Fruit fly (Drosophila melanogaster) whole organism, embryonic: ENCODE measurements around the gene Dpm1.

Experiments used
- Aef1 ChIP-seq: fragments of 200-800 bp; sonication (Bioruptor generic); IDR thresholded peaks from 3 replicates; pipeline ENCODE4 v1.3.6; 2022; ENCODE audit warnings: missing biosample characterization, missing genetic modification characterization
- CG10267 ChIP-seq: fragments of 200-800 bp; sonication (Bioruptor generic); optimal IDR thresholded peaks from 2 replicates; lab custom pipeline; 2018; ENCODE audit warnings: missing biosample characterization, mild to moderate bottlenecking, missing genetic modification characterization, moderate library complexity
- CG10321 ChIP-seq: fragments of 200-800 bp; sonication (Bioruptor generic); IDR thresholded peaks from 2 replicates; pipeline ENCODE4 v1.3.6; 2022; ENCODE audit warnings: missing biosample characterization, missing genetic modification characterization
- CG10366 ChIP-seq: fragments of 200-800 bp; sonication (Bioruptor generic); IDR thresholded peaks from 2 replicates; pipeline ENCODE4 v1.3.6; 2022; ENCODE audit warnings: missing biosample characterization, missing genetic modification characterization
- CG13287 ChIP-seq: fragments of 200-800 bp; sonication (Bioruptor generic); IDR thresholded peaks from 2 replicates; pipeline ENCODE4 v1.3.6; 2022; ENCODE audit warnings: missing biosample characterization, missing genetic modification characterization; ENCODE audit not compliant: partially characterized antibody
- CG14050 ChIP-seq: fragments of 200-800 bp; sonication (Bioruptor generic); IDR thresholded peaks from 3 replicates; pipeline ENCODE4 v1.3.6; 2022; ENCODE audit warnings: missing biosample characterization, missing genetic modification characterization
- CG17568 ChIP-seq: fragments of 200-800 bp; sonication (Bioruptor generic); optimal IDR thresholded peaks from 2 replicates; lab custom pipeline; 2018; ENCODE audit warnings: missing biosample characterization, mild to moderate bottlenecking, missing genetic modification characterization, moderate library complexity
- CG17829 ChIP-seq: fragments of 200-800 bp; optimal IDR thresholded peaks from 2 replicates; lab custom pipeline; 2019; ENCODE audit warnings: missing biosample characterization, mild to moderate bottlenecking, missing genetic modification characterization, moderate library complexity
- CG18476 ChIP-seq: fragments of 200-800 bp; sonication (Bioruptor generic); optimal IDR thresholded peaks from 2 replicates; lab custom pipeline; 2016; ENCODE audit warnings: missing biosample characterization, mild to moderate bottlenecking, missing genetic modification characterization
- CG2120 ChIP-seq: fragments of 200-800 bp; sonication (Bioruptor generic); optimal IDR thresholded peaks from 3 replicates; lab custom pipeline; 2016; ENCODE audit warnings: missing biosample characterization, missing genetic modification characterization
- CG2202 ChIP-seq: fragments of 200-800 bp; sonication (Bioruptor generic); optimal IDR thresholded peaks from 2 replicates; lab custom pipeline; 2018; ENCODE audit warnings: missing biosample characterization, mild to moderate bottlenecking, missing genetic modification characterization
- CG33213 ChIP-seq: fragments of 200-800 bp; sonication (Bioruptor generic); optimal IDR thresholded peaks from 3 replicates; lab custom pipeline; 2016; ENCODE audit warnings: missing biosample characterization, missing genetic modification characterization
- CG6175 ChIP-seq: fragments of 200-800 bp; sonication (Bioruptor generic); IDR thresholded peaks from 3 replicates; pipeline ENCODE4 v1.3.6; 2022; ENCODE audit warnings: missing biosample characterization, missing genetic modification characterization
- CG6683 ChIP-seq: fragments of 200-800 bp; sonication (Bioruptor generic); optimal IDR thresholded peaks from 2 replicates; lab custom pipeline; 2017; ENCODE audit warnings: missing biosample characterization, mild to moderate bottlenecking, missing genetic modification characterization, missing genetic modification reagents
- CHES-1-like ChIP-seq: fragments of 200-800 bp; sonication (Bioruptor generic); optimal IDR thresholded peaks from 2 replicates; lab custom pipeline; 2016; ENCODE audit warnings: missing biosample characterization, missing genetic modification characterization
- Doc2 ChIP-seq: fragments of 200-800 bp; sonication (Bioruptor generic); IDR thresholded peaks from 2 replicates; pipeline ENCODE4 v1.3.6; 2022; ENCODE audit warnings: missing biosample characterization, missing genetic modification characterization
- Dref ChIP-seq: fragments of 200-800 bp; sonication (Bioruptor generic); IDR thresholded peaks from 2 replicates; pipeline ENCODE4 v1.3.6; 2022; ENCODE audit warnings: missing biosample characterization, missing genetic modification characterization
- Fer1 ChIP-seq: fragments of 200-800 bp; sonication (Bioruptor generic); optimal IDR thresholded peaks from 2 replicates; lab custom pipeline; 2017; ENCODE audit warnings: missing biosample characterization, mild to moderate bottlenecking, missing genetic modification characterization
- H2.0 ChIP-seq: fragments of 200-800 bp; sonication (Bioruptor generic); IDR thresholded peaks from 2 replicates; pipeline ENCODE4 v1.3.6; 2022; ENCODE audit warnings: missing biosample characterization, missing genetic modification characterization
- HLH4C ChIP-seq: fragments of 200-800 bp; sonication (Bioruptor generic); IDR thresholded peaks from 3 replicates; pipeline ENCODE4 v1.3.6; 2022; ENCODE audit warnings: missing biosample characterization, missing genetic modification characterization; ENCODE audit not compliant: partially characterized antibody
- Hr3 ChIP-seq: fragments of 200-800 bp; sonication (Bioruptor generic); optimal IDR thresholded peaks from 3 replicates; lab custom pipeline; 2016; ENCODE audit warnings: missing biosample characterization, missing genetic modification characterization
- Lhr ChIP-seq: fragments of 200-800 bp; sonication (Bioruptor generic); optimal IDR thresholded peaks from 3 replicates; lab custom pipeline; 2017; ENCODE audit warnings: mild to moderate bottlenecking, missing biosample characterization, missing genetic modification reagents, missing genetic modification characterization
- Opbp ChIP-seq: fragments of 200-800 bp; sonication (Bioruptor generic); IDR thresholded peaks from 3 replicates; pipeline ENCODE4 v1.3.6; 2022; ENCODE audit warnings: missing biosample characterization, missing genetic modification characterization; ENCODE audit not compliant: partially characterized antibody
- PHDP ChIP-seq: fragments of 200-800 bp; sonication (Bioruptor generic); optimal IDR thresholded peaks from 3 replicates; lab custom pipeline; 2018; ENCODE audit warnings: missing biosample characterization, mild to moderate bottlenecking, missing genetic modification characterization, moderate library complexity
- Ravus ChIP-seq: fragments of 200-800 bp; sonication (Bioruptor generic); IDR thresholded peaks from 2 replicates; pipeline ENCODE4 v1.3.6; 2022; ENCODE audit warnings: missing biosample characterization, missing genetic modification characterization
- Scr ChIP-seq: fragments of 200-800 bp; sonication (Bioruptor generic); IDR thresholded peaks from 2 replicates; pipeline ENCODE4 v1.3.6; 2022; ENCODE audit warnings: missing biosample characterization, missing genetic modification characterization; ENCODE audit not compliant: partially characterized antibody
- ab ChIP-seq: fragments of 200-800 bp; sonication (Bioruptor generic); optimal IDR thresholded peaks from 2 replicates; lab custom pipeline; 2016; ENCODE audit warnings: missing biosample characterization, missing genetic modification characterization
- ap ChIP-seq: fragments of 200-800 bp; sonication (Bioruptor generic); IDR thresholded peaks from 2 replicates; pipeline ENCODE4 v1.3.6; 2022; ENCODE audit warnings: missing biosample characterization, missing genetic modification characterization
- ase ChIP-seq: fragments of 200-800 bp; sonication (Bioruptor generic); IDR thresholded peaks from 3 replicates; pipeline ENCODE4 v1.3.6; 2022; ENCODE audit warnings: missing biosample characterization, missing genetic modification characterization
- bbx ChIP-seq: fragments of 200-800 bp; sonication (Bioruptor generic); IDR thresholded peaks from 2 replicates; pipeline ENCODE4 v1.3.6; 2022; ENCODE audit warnings: missing biosample characterization, missing genetic modification characterization; ENCODE audit not compliant: partially characterized antibody
- chm ChIP-seq: fragments of 200-800 bp; sonication (Bioruptor generic); IDR thresholded peaks from 2 replicates; pipeline ENCODE4 v1.3.6; 2022; ENCODE audit warnings: missing biosample characterization, missing genetic modification characterization
- dmrt11E ChIP-seq: fragments of 200-800 bp; sonication (Bioruptor generic); optimal IDR thresholded peaks from 3 replicates; lab custom pipeline; 2018; ENCODE audit warnings: missing biosample characterization, mild to moderate bottlenecking, missing genetic modification characterization, moderate library complexity
- esg ChIP-seq: fragments of 200-800 bp; sonication (Bioruptor generic); conservative IDR thresholded peaks from 2 replicates; pipeline ENCODE4 v1.3.6; 2022; ENCODE audit warnings: missing biosample characterization, missing genetic modification characterization
- exex ChIP-seq: fragments of 200-800 bp; sonication (Bioruptor generic); optimal IDR thresholded peaks from 4 replicates; lab custom pipeline; 2018; ENCODE audit warnings: missing biosample characterization, mild to moderate bottlenecking, missing genetic modification characterization, moderate library complexity
- inv ChIP-seq: fragments of 200-800 bp; sonication (Bioruptor generic); IDR thresholded peaks from 2 replicates; pipeline ENCODE4 v1.3.6; 2022; ENCODE audit warnings: missing biosample characterization, missing genetic modification characterization; ENCODE audit not compliant: partially characterized antibody
- kah ChIP-seq: fragments of 200-800 bp; sonication (Bioruptor generic); optimal IDR thresholded peaks from 2 replicates; lab custom pipeline; 2018; ENCODE audit warnings: missing biosample characterization, mild to moderate bottlenecking, missing genetic modification characterization
- kni ChIP-seq: fragments of 200-800 bp; sonication (Bioruptor generic); optimal IDR thresholded peaks from 3 replicates; lab custom pipeline; 2017; ENCODE audit warnings: mild to moderate bottlenecking, missing biosample characterization, missing genetic modification reagents, missing genetic modification characterization
- lab ChIP-seq: fragments of 200-800 bp; sonication (Bioruptor generic); optimal IDR thresholded peaks from 3 replicates; lab custom pipeline; 2017; ENCODE audit warnings: missing biosample characterization, missing genetic modification characterization, mild to moderate bottlenecking, moderate library complexity, missing genetic modification reagents
- odd ChIP-seq: fragments of 200-800 bp; sonication (Bioruptor generic); optimal IDR thresholded peaks from 2 replicates; lab custom pipeline; 2017; ENCODE audit warnings: missing biosample characterization, mild to moderate bottlenecking, missing genetic modification characterization
- pb ChIP-seq: fragments of 200-800 bp; sonication (Bioruptor generic); optimal IDR thresholded peaks from 3 replicates; lab custom pipeline; 2016; ENCODE audit warnings: missing biosample characterization, missing genetic modification characterization
- row ChIP-seq: fragments of 200-800 bp; sonication (Bioruptor generic); IDR thresholded peaks from 3 replicates; pipeline ENCODE4 v1.3.6; 2022; ENCODE audit warnings: missing biosample characterization, missing genetic modification characterization
- sc ChIP-seq, 3 experiments: fragments of >200 bp in 2 of 3; fragments of 200-800 bp in 1 of 3; sonication (Bioruptor generic) in 1 of 3; optimal IDR thresholded peaks; 2 replicates in 2 of 3; 3 replicates in 1 of 3; lab custom pipeline; 2017; ENCODE audit warnings: mild to moderate bottlenecking in 1 of 3, missing biosample characterization in 1 of 3, missing genetic modification characterization in 1 of 3, missing genetic modification reagents in 1 of 3
- sens ChIP-seq: fragments of 200-800 bp; sonication (Bioruptor generic); peaks from one replicate; lab custom pipeline; 2016; ENCODE audit warnings: missing biosample characterization, missing genetic modification characterization
- seq ChIP-seq: fragments of 200-800 bp; sonication (Bioruptor generic); IDR thresholded peaks from 2 replicates; pipeline ENCODE4 v1.3.6; 2022; ENCODE audit warnings: missing biosample characterization, missing genetic modification characterization
- shn ChIP-seq: fragments of 200-800 bp; sonication (Bioruptor generic); optimal IDR thresholded peaks from 3 replicates; lab custom pipeline; 2016; ENCODE audit warnings: missing biosample characterization, missing genetic modification characterization
- slbo ChIP-seq: fragments of 200-800 bp; sonication (Bioruptor generic); IDR thresholded peaks from 2 replicates; pipeline ENCODE4 v1.3.6; 2022; ENCODE audit warnings: missing biosample characterization, missing genetic modification characterization
- ssp ChIP-seq: fragments of 200-800 bp; sonication (Bioruptor generic); IDR thresholded peaks from 2 replicates; pipeline ENCODE4 v1.3.6; 2022; ENCODE audit warnings: missing biosample characterization, missing genetic modification characterization
- tna ChIP-seq: fragments of 200-800 bp; sonication (Bioruptor generic); IDR thresholded peaks from 2 replicates; pipeline ENCODE4 v1.3.6; 2022; ENCODE audit warnings: missing biosample characterization, missing genetic modification characterization; ENCODE audit not compliant: partially characterized antibody
- z ChIP-seq: fragments of 200-800 bp; sonication (Bioruptor generic); IDR thresholded peaks from 3 replicates; pipeline ENCODE4 v1.3.6; 2022; ENCODE audit warnings: missing biosample characterization, missing genetic modification characterization
- zen ChIP-seq: fragments of 200-800 bp; sonication (Bioruptor generic); optimal IDR thresholded peaks from 3 replicates; lab custom pipeline; 2018; ENCODE audit warnings: missing biosample characterization, mild to moderate bottlenecking, missing genetic modification characterization, moderate library complexity

Dpm1 gene

DNA sequence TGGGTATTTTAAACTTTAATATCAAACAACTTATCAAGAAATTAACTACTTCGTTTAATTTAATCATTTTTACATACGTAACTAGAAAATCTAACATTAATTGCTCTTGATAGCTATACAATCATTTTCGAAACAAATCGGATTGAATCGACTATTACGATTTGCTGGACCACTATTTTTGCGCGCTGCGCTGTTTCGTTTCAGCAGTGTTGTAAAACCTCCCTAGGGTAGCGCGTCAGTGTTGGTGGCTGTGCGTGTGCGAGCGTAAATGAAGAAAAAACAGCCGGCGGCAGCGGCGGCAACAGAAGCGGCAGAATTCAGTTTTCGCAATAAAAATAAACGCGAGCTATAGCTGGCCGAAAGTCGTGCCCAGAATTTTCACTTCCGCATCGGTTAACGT lies 7.1 kb upstream of the Dpm1 start, which contains the start of gene CG33116 (continued):
- peak; percentile 27; the same call in 1 of the 2 replicates for TF ChIP-seq Scr (GFP tag; lab: Robert Waterston, UW)
- peak; percentile 74 for TF ChIP-seq PHDP (tag; lab: Kevin White, UChicago)
- TF ChIP-seq CG2120 (GFP tag; lab: Kevin White, UChicago): peak; percentile 91
- peak; percentile 86 for TF ChIP-seq chm (GFP tag; lab: Robert Waterston, UW)
- TF ChIP-seq CG17568: peak; percentile 72
- peak; percentile 66 for TF ChIP-seq odd (GFP tag; lab: Kevin White, UChicago)
- TF ChIP-seq lab (GFP tag; lab: Kevin White, UChicago): peak; percentile 90
- TF ChIP-seq pb: peak; percentile 75
- peak; percentile 84 for TF ChIP-seq slbo
- peak; percentile 78 for TF ChIP-seq seq (GFP tag; lab: Robert Waterston, UW)
- peak; percentile 83 for TF ChIP-seq CG33213 (GFP tag; lab: Kevin White, UChicago)
- peak; percentile 89 for TF ChIP-seq shn (GFP tag; lab: Kevin White, UChicago)
- peak; percentile 81 for TF ChIP-seq dmrt11E (tag; lab: Kevin White, UChicago)
- peak; percentile 43 for TF ChIP-seq kah (GFP tag; lab: Kevin White, UChicago)
- TF ChIP-seq Hr3: peak; percentile 82
- TF ChIP-seq esg (GFP tag; lab: Robert Waterston, UW): no peak
- peak; percentile 64 for TF ChIP-seq zen (tag; lab: Kevin White, UChicago)
- peak; percentile 97 for TF ChIP-seq sens (GFP tag; lab: Kevin White, UChicago)
- TF ChIP-seq CG6683: peak; percentile 30
- no peak for TF ChIP-seq CG10321 (GFP tag; lab: Robert Waterston, UW)
- peak; percentile 79 for TF ChIP-seq row (GFP tag; lab: Robert Waterston, UW)
- peak; percentile 10; the same call in 1 of the 2 replicates for TF ChIP-seq Ravus (GFP tag; lab: Robert Waterston, UW)
- peak; percentile 65; the same call in 2 of the 3 replicates for TF ChIP-seq Opbp (GFP tag; lab: Robert Waterston, UW)
- peak; percentile 26 for TF ChIP-seq ab
- peak; percentile 26 for TF ChIP-seq exex
- peak; percentile 86 for TF ChIP-seq CG17829 (tag; lab: Kevin White, UChicago)
- TF ChIP-seq Aef1: peak; percentile 65
- TF ChIP-seq sc (optimal IDR thresholded peaks at IDR 0.05; lab: Kevin White, UChicago): no peak
- TF ChIP-seq sc (GFP tag; optimal IDR thresholded peaks at IDR 0.05; lab: Kevin White, UChicago): peak; percentile 55
- TF ChIP-seq HLH4C (GFP tag; lab: Robert Waterston, UW): no peak
- peak; percentile 47 for TF ChIP-seq ssp (GFP tag; lab: Robert Waterston, UW)
- peak; percentile 23; the same call in 1 of the 2 replicates for TF ChIP-seq inv (GFP tag; lab: Robert Waterston, UW)
- peak; percentile 58 for TF ChIP-seq bbx
- peak; percentile 54 for TF ChIP-seq CG13287 (GFP tag; lab: Robert Waterston, UW)
- 0 out of 2 replicates have a peak, but pooled peaks have one; percentile 22 for TF ChIP-seq ap
- peak; percentile 81 for TF ChIP-seq CHES-1-like (GFP tag; lab: Kevin White, UChicago)
- peak; percentile 79 for TF ChIP-seq H2.0 (GFP tag; lab: Robert Waterston, UW)
- no peak for TF ChIP-seq Doc2 (GFP tag; lab: Robert Waterston, UW)
- peak; percentile 51 for TF ChIP-seq CG14050 (GFP tag; lab: Robert Waterston, UW)
- peak; percentile 44 for TF ChIP-seq Lhr (GFP tag; lab: Kevin White, UChicago)
- TF ChIP-seq CG2202 (tag; lab: Kevin White, UChicago): peak; percentile 63
- peak; percentile 83 for TF ChIP-seq Fer1 (GFP tag; lab: Kevin White, UChicago)
- TF ChIP-seq CG6175 (GFP tag; lab: Robert Waterston, UW): peak; percentile 62; the same call in 1 of the 3 replicates
- TF ChIP-seq CG10366 (GFP tag; lab: Robert Waterston, UW): peak; percentile 70
- no peak for TF ChIP-seq tna (GFP tag; lab: Robert Waterston, UW)
- TF ChIP-seq CG18476: peak; percentile 78
- peak; percentile 12 for TF ChIP-seq kni (GFP tag; lab: Kevin White, UChicago)
- peak; percentile 35; the same call in 1 of the 2 replicates for TF ChIP-seq Dref (GFP tag; lab: Robert Waterston, UW)
- TF ChIP-seq CG10267 (tag; lab: Kevin White, UChicago): peak; percentile 97
- TF ChIP-seq ase (GFP tag; lab: Robert Waterston, UW): peak; percentile 82
- no peak for TF ChIP-seq z (GFP tag; lab: Robert Waterston, UW)
